Worm (Caenorhabditis elegans): Measurements from ENCODE around the gene clec-68.

DNA sequence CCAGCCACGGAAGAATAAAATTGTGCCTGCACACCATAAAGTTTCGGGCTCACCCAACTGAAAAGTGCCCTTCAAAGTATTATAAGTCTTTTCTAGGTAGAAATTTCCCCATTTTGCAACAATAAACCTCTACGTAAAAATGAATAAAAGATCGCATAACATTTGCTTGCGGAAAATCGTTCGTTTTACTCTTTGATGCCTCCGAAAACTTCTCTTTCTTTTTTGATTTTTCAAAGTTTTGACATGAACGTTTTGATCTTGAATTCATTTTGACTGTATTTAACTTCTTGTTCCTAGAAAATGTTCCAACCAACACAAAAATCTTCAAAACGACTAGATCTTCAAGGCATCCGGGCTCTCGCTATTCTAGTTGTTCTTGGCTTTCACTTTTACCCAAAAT lies 37.3 kb upstream of the clec-68 start, which contains the start of gene oac-21:
- no peak for TF ChIP-seq ama-1 (optimal IDR thresholded peaks at IDR 0.05)
- no peak for TF ChIP-seq ama-1 (GFP tag; optimal IDR thresholded peaks at IDR 0.05)
- no peak for TF ChIP-seq lin-35 (GFP tag; optimal IDR thresholded peaks at IDR 0.05)
- TF ChIP-seq him-1 (tag; optimal IDR thresholded peaks at IDR 0.05) = no peak
- no peak for TF ChIP-seq ZK185.1 (tag; optimal IDR thresholded peaks at IDR 0.05; ENCODE audit: poor library complexity, severe bottlenecking)
- no peak for TF ChIP-seq tbx-9 (tag; optimal IDR thresholded peaks at IDR 0.05; ENCODE audit: borderline replicate concordance)
- no peak for TF ChIP-seq nfya-1 (tag; optimal IDR thresholded peaks at IDR 0.05; ENCODE audit: borderline replicate concordance, insufficient read depth)
- no peak for TF ChIP-seq dpl-1 (GFP tag; optimal IDR thresholded peaks at IDR 0.05)
- TF ChIP-seq unc-130 (GFP tag; optimal IDR thresholded peaks at IDR 0.05) = no peak
- no peak for TF ChIP-seq tlf-1 (GFP tag; optimal IDR thresholded peaks at IDR 0.05)
- TF ChIP-seq efl-1 (GFP tag; optimal IDR thresholded peaks at IDR 0.05) = no peak
- TF ChIP-seq let-526 (GFP tag; IDR thresholded peaks at IDR 0.05) = no peak
- TF ChIP-seq F57A8.1 (GFP tag; optimal IDR thresholded peaks at IDR 0.05) = no peak

Data from whole organism, young adult.